Fruit fly (Drosophila melanogaster): ENCODE measurements around the gene Drice.

dm6 chr3R:29781874-29782273 lies 17.6 kb upstream of the Drice start:
- TF ChIP-seq CG9948 (tag; optimal IDR thresholded peaks at IDR 0.05) (no peak), D1 (tag; optimal IDR thresholded peaks at IDR 0.05) (no peak), CG8301 (tag; optimal IDR thresholded peaks at IDR 0.05) (no peak), CG15710 (tag; optimal IDR thresholded peaks at IDR 0.05) (no peak), fd96Ca (GFP tag; IDR thresholded peaks at IDR 0.05) (no peak)

Data from whole organism, pupa.